Fruit fly (Drosophila melanogaster) Kc167 (cell line): ENCODE results near the gene CG15528.

ENCODE experiments used
- Myc ChIP-seq: fragments of >200 bp; optimal IDR thresholded peaks from 2 replicates; lab custom pipeline; 2017; ENCODE audit warnings: missing external identifiers
- Sin3A ChIP-seq: fragments of >200 bp; optimal IDR thresholded peaks from 2 replicates; lab custom pipeline; 2018; ENCODE audit warnings: missing external identifiers
- insv ChIP-seq: fragments of >200 bp; optimal IDR thresholded peaks from 3 replicates; lab custom pipeline; 2018; ENCODE audit warnings: missing external identifiers
- psq ChIP-seq: fragments of >200 bp; optimal IDR thresholded peaks from 2 replicates; lab custom pipeline; 2017; ENCODE audit warnings: missing external identifiers

dm6 chr3R:30039494-30039893 is 12.4 kb downstream of the CG15528 start, which contains the start of the genes janA, Sry-alpha and Sry-beta:
- TF ChIP-seq psq (lab: Kevin White, UChicago) = no peak
- no peak for TF ChIP-seq Myc (lab: Kevin White, UChicago)
- TF ChIP-seq Sin3A = no peak
- TF ChIP-seq insv = no peak
